Fruit fly (Drosophila melanogaster) whole organism, embryonic: Measurements from ENCODE around the gene CG8326.

Source experiments
- CG17328 ChIP-seq: fragments of 200-800 bp; sonication (Bioruptor generic); IDR thresholded peaks from 2 replicates; pipeline ENCODE4 v1.3.6; 2022; ENCODE audit warnings: missing biosample characterization, missing genetic modification characterization
- CG1792 ChIP-seq: fragments of 200-800 bp; sonication (Bioruptor generic); optimal IDR thresholded peaks from 2 replicates; lab custom pipeline; 2016; ENCODE audit warnings: missing biosample characterization, missing genetic modification characterization
- CG2712 ChIP-seq: fragments of 200-800 bp; optimal IDR thresholded peaks from 3 replicates; lab custom pipeline; 2019; ENCODE audit warnings: missing biosample characterization, mild to moderate bottlenecking, missing genetic modification characterization, moderate library complexity
- CG4854 ChIP-seq: fragments of 200-800 bp; sonication (Bioruptor generic); optimal IDR thresholded peaks from 2 replicates; lab custom pipeline; 2016; ENCODE audit warnings: missing biosample characterization, missing genetic modification characterization, inconsistent platforms
- Sry-β ChIP-seq: fragments of 200-800 bp; sonication (Bioruptor generic); optimal IDR thresholded peaks from 2 replicates; lab custom pipeline; 2018; ENCODE audit warnings: missing biosample characterization, mild to moderate bottlenecking, missing genetic modification characterization, moderate library complexity
- lola ChIP-seq, 3 experiments: fragments of >200 bp in 2 of 3; fragments of 200-800 bp in 1 of 3; sonication (Bioruptor generic) in 1 of 3; optimal IDR thresholded peaks; 2 replicates each; lab custom pipeline; 2017 to 2019; ENCODE audit warnings: missing biosample characterization in 3 of 3, missing genetic modification characterization in 3 of 3, mild to moderate bottlenecking in 1 of 3, moderate library complexity in 1 of 3
- pnt ChIP-seq: fragments of 200-800 bp; sonication (Bioruptor generic); optimal IDR thresholded peaks from 3 replicates; lab custom pipeline; 2016; ENCODE audit warnings: missing biosample characterization, missing genetic modification characterization
- scrt ChIP-seq: fragments of 200-800 bp; sonication (Bioruptor generic); optimal IDR thresholded peaks from 2 replicates; lab custom pipeline; 2018; ENCODE audit warnings: missing biosample characterization, mild to moderate bottlenecking, missing genetic modification characterization, moderate library complexity
- zfh1 ChIP-seq: fragments of 200-800 bp; sonication (Bioruptor generic); IDR thresholded peaks from 3 replicates; pipeline ENCODE4 v1.3.6; 2022; ENCODE audit warnings: missing biosample characterization, missing genetic modification characterization

- TF ChIP-seq CG2712 (tag; lab: Kevin White, UChicago), result no peak
- no peak for TF ChIP-seq zfh1 (GFP tag; lab: Robert Waterston, UW)
- no peak for TF ChIP-seq scrt (GFP tag; lab: Kevin White, UChicago)
- no peak for TF ChIP-seq Sry-β (GFP tag; lab: Kevin White, UChicago)
- no peak for TF ChIP-seq CG1792 (GFP tag; lab: Kevin White, UChicago)
- no peak for TF ChIP-seq pnt
- TF ChIP-seq CG4854 (GFP tag; lab: Kevin White, UChicago), result no peak
- no peak for TF ChIP-seq lola (GFP tag; optimal IDR thresholded peaks at IDR 0.05; lab: Kevin White, UChicago)
- TF ChIP-seq CG17328 (GFP tag; lab: Robert Waterston, UW), result no peak
These were observed 43.4 kb downstream of the CG8326 start for dm6 chrX:17585892-17586291.
